Worm (Caenorhabditis elegans) whole organism, L2 larva: ENCODE results near the gene Y54G2A.73.
"Not testable (repeated sequence)": the region's sequence is repeated elsewhere in the genome, so short reads cannot be mapped to it uniquely, and the experiment has no call there.

Experiments used
- C34F6.9 ChIP-seq: fragments of 150-350 bp; optimal IDR thresholded peaks from 2 replicates; lab custom pipeline; 2014; ENCODE audit warnings: missing biosample characterization, missing genetic modification characterization
- Y55F3AM.14 ChIP-seq: fragments of 200-800 bp; sonication (Bioruptor generic); optimal IDR thresholded peaks from 2 replicates; lab custom pipeline; 2018; ENCODE audit warnings: mild to moderate bottlenecking, missing genetic modification characterization, missing compliant biosample characterization
- ZK546.5 ChIP-seq: sonication (generic microtip); optimal IDR thresholded peaks from 2 replicates; lab custom pipeline; 2017; ENCODE audit warnings: missing biosample characterization, missing genetic modification characterization
- aly-2 ChIP-seq: fragments of 150-350 bp; optimal IDR thresholded peaks from 2 replicates; lab custom pipeline; 2014; ENCODE audit warnings: missing biosample characterization, missing genetic modification characterization
- ama-1 ChIP-seq: fragments of 150-350 bp; optimal IDR thresholded peaks from 2 replicates; lab custom pipeline; 2018; ENCODE audit warnings: inconsistent platforms
- blmp-1 ChIP-seq: sonication (generic microtip); optimal IDR thresholded peaks from 2 replicates; lab custom pipeline; 2017; ENCODE audit warnings: missing genetic modification characterization, mild to moderate bottlenecking, missing compliant biosample characterization, antibody characterized with exemption, moderate library complexity; ENCODE audit not compliant: insufficient read depth
- ceh-82 ChIP-seq: fragments of 150-350 bp; optimal IDR thresholded peaks from 2 replicates; lab custom pipeline; 2014; ENCODE audit warnings: missing biosample characterization, missing genetic modification characterization
- crh-2 ChIP-seq: sonication (generic microtip); optimal IDR thresholded peaks from 2 replicates; lab custom pipeline; 2017; ENCODE audit warnings: missing biosample characterization, missing genetic modification characterization
- egl-27 ChIP-seq: sonication (generic microtip); optimal IDR thresholded peaks from 3 replicates; lab custom pipeline; 2017; ENCODE audit warnings: missing biosample characterization, missing genetic modification reagents, missing genetic modification characterization
- elt-1 ChIP-seq: fragments of 150-350 bp; optimal IDR thresholded peaks from 2 replicates; lab custom pipeline; 2014; ENCODE audit warnings: missing biosample characterization, missing genetic modification characterization
- elt-3 ChIP-seq: sonication (generic microtip); optimal IDR thresholded peaks from 2 replicates; lab custom pipeline; 2017; ENCODE audit warnings: missing biosample characterization, missing genetic modification characterization
- fos-1 ChIP-seq: fragments of 150-350 bp; optimal IDR thresholded peaks from 2 replicates; lab custom pipeline; 2014; ENCODE audit warnings: missing biosample characterization, missing genetic modification characterization
- gmeb-1 ChIP-seq: fragments of 150-350 bp; optimal IDR thresholded peaks from 2 replicates; lab custom pipeline; 2014; ENCODE audit warnings: missing biosample characterization, missing genetic modification characterization
- lin-11 ChIP-seq: fragments of 150-350 bp; sonication (generic microtip); optimal IDR thresholded peaks from 2 replicates; lab custom pipeline; 2014; ENCODE audit warnings: missing biosample characterization, missing genetic modification characterization, inconsistent platforms, mixed read lengths
- lin-13 ChIP-seq: fragments of 150-350 bp; optimal IDR thresholded peaks from 2 replicates; lab custom pipeline; 2014; ENCODE audit warnings: missing biosample characterization, missing genetic modification reagents, missing genetic modification characterization
- lin-39 ChIP-seq: fragments of 150-350 bp; optimal IDR thresholded peaks from 2 replicates; lab custom pipeline; 2014; ENCODE audit warnings: missing biosample characterization, missing genetic modification reagents, missing genetic modification characterization
- lsy-2 ChIP-seq, 2 experiments: fragments of 150-350 bp in 1 of 2; sonication (generic microtip) in 1 of 2; optimal IDR thresholded peaks; 2 replicates each; lab custom pipeline; 2014 to 2017; ENCODE audit warnings: missing biosample characterization in 2 of 2, missing genetic modification characterization in 2 of 2
- mab-5 ChIP-seq: fragments of 150-350 bp; optimal IDR thresholded peaks from 2 replicates; lab custom pipeline; 2014; ENCODE audit warnings: missing biosample characterization, missing genetic modification characterization
- mbf-1 ChIP-seq: sonication (generic microtip); optimal IDR thresholded peaks from 2 replicates; lab custom pipeline; 2017; ENCODE audit warnings: missing biosample characterization, missing genetic modification characterization
- mdl-1 ChIP-seq, 2 experiments: fragments of 150-350 bp in 1 of 2; sonication (generic microtip) in 1 of 2; optimal IDR thresholded peaks; 2 replicates each; lab custom pipeline; 2017; ENCODE audit warnings: missing biosample characterization in 2 of 2, missing genetic modification characterization in 2 of 2
- nhr-10 ChIP-seq: sonication (generic microtip); optimal IDR thresholded peaks from 2 replicates; lab custom pipeline; 2017; ENCODE audit warnings: missing biosample characterization, missing genetic modification characterization
- nhr-12 ChIP-seq: fragments of 150-350 bp; optimal IDR thresholded peaks from 2 replicates; lab custom pipeline; 2014; ENCODE audit warnings: missing biosample characterization, missing genetic modification characterization
- nhr-129 ChIP-seq: fragments of 150-350 bp; optimal IDR thresholded peaks from 2 replicates; lab custom pipeline; 2014; ENCODE audit warnings: missing biosample characterization, missing genetic modification characterization
- nhr-21 ChIP-seq: fragments of 150-350 bp; optimal IDR thresholded peaks from 2 replicates; lab custom pipeline; 2014; ENCODE audit warnings: missing biosample characterization, missing genetic modification characterization
- nhr-23 ChIP-seq: fragments of 150-350 bp; optimal IDR thresholded peaks from 2 replicates; lab custom pipeline; 2014; ENCODE audit warnings: missing biosample characterization, missing genetic modification reagents, missing genetic modification characterization
- nhr-237 ChIP-seq: fragments of 150-350 bp; optimal IDR thresholded peaks from 2 replicates; lab custom pipeline; 2014; ENCODE audit warnings: missing biosample characterization, missing genetic modification characterization
- nhr-25 ChIP-seq: fragments of 150-350 bp; sonication (generic microtip); optimal IDR thresholded peaks from 3 replicates; lab custom pipeline; 2014; ENCODE audit warnings: missing biosample characterization, missing genetic modification characterization
- nhr-77 ChIP-seq: fragments of 150-350 bp; optimal IDR thresholded peaks from 2 replicates; lab custom pipeline; 2014; ENCODE audit warnings: missing biosample characterization, missing genetic modification characterization
- peb-1 ChIP-seq: fragments of 150-350 bp; optimal IDR thresholded peaks from 2 replicates; lab custom pipeline; 2014; ENCODE audit warnings: missing biosample characterization, missing genetic modification characterization
- sem-4 ChIP-seq: fragments of 150-350 bp; optimal IDR thresholded peaks from 2 replicates; lab custom pipeline; 2014; ENCODE audit warnings: missing biosample characterization, missing genetic modification reagents, missing genetic modification characterization
- skn-1 ChIP-seq: sonication (generic microtip); optimal IDR thresholded peaks from 2 replicates; lab custom pipeline; 2017; ENCODE audit warnings: missing biosample characterization, missing genetic modification characterization
- sma-3 ChIP-seq: sonication (generic microtip); optimal IDR thresholded peaks from 2 replicates; lab custom pipeline; 2016; ENCODE audit warnings: missing genetic modification reagents, missing genetic modification characterization, missing compliant biosample characterization
- sma-9 ChIP-seq, 2 experiments: fragments of 150-350 bp in 1 of 2; sonication (generic microtip) in 1 of 2; optimal IDR thresholded peaks; 2 replicates each; lab custom pipeline; 2014 to 2016; ENCODE audit warnings: missing genetic modification characterization in 2 of 2, mild to moderate bottlenecking in 1 of 2, missing biosample characterization in 1 of 2, missing compliant biosample characterization in 1 of 2, missing genetic modification reagents in 1 of 2, moderate library complexity in 1 of 2
- snpc-4 ChIP-seq: fragments of 150-350 bp; optimal IDR thresholded peaks from 2 replicates; lab custom pipeline; 2014; ENCODE audit warnings: missing biosample characterization, missing genetic modification characterization
- unc-55 ChIP-seq: fragments of 150-350 bp; sonication (generic microtip); optimal IDR thresholded peaks from 3 replicates; lab custom pipeline; 2014; ENCODE audit warnings: missing biosample characterization, missing genetic modification reagents, missing genetic modification characterization
- unc-62 ChIP-seq: fragments of 150-350 bp; optimal IDR thresholded peaks from 2 replicates; lab custom pipeline; 2014; ENCODE audit warnings: missing biosample characterization, missing genetic modification reagents, missing genetic modification characterization
- zag-1 ChIP-seq: fragments of 150-350 bp; optimal IDR thresholded peaks from 2 replicates; lab custom pipeline; 2014; ENCODE audit warnings: missing biosample characterization, missing genetic modification characterization
- ztf-1 ChIP-seq: fragments of 200-800 bp; sonication (Bioruptor generic); conservative IDR thresholded peaks from 2 replicates; pipeline ENCODE4 v1.3.6; 2022; ENCODE audit warnings: missing genetic modification characterization, missing compliant biosample characterization
- ztf-11 ChIP-seq: sonication (generic microtip); optimal IDR thresholded peaks from 2 replicates; lab custom pipeline; 2017; ENCODE audit warnings: missing biosample characterization, missing genetic modification characterization
- ztf-4 ChIP-seq: fragments of 150-350 bp; optimal IDR thresholded peaks from 2 replicates; lab custom pipeline; 2014; ENCODE audit warnings: missing biosample characterization, missing genetic modification characterization

The Y54G2A.73 gene

DNA sequence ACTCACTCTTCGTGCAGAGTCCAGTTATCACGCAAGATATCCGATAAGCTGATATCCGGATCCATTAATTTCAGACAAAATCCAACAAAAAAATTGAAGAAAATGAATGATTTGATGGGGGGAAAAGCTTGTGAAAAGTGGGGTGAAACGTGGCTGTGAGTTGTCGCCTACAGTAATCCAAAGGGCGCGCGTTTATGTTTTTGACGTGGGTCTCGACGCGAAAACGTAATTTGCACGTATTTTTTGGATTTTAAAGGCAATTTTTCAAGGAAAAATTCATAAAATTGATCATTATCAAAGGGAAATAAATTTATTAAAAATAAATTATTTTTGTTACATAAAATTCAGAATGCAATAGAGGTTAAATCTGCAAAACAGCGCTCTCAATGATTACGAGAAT, at the start of gene Y54G2A.73:
Y54G2A.73 (minus strand) TSS at position 65 of the 400 bp plus-strand sequence.
- TF ChIP-seq nhr-237 (tag; lab: Kevin White, UChicago) (no peak), mdl-1 (tag; optimal IDR thresholded peaks at IDR 0.05; lab: Kevin White, UChicago) (no peak), skn-1 (tag; lab: Kevin White, UChicago) (no peak), Y55F3AM.14 (no peak)

- TF ChIP-seq elt-1 (no peak), ama-1 (lab: Kevin White, UChicago) (no peak), ZK546.5 (tag; lab: Kevin White, UChicago) (no peak), lin-11 (tag; lab: Kevin White, UChicago) (no peak), nhr-10 (no peak), aly-2 (no peak), ztf-11 (tag; lab: Kevin White, UChicago) (no peak), elt-3 (tag; lab: Kevin White, UChicago) (no peak), skn-1 (tag; lab: Kevin White, UChicago) (no peak), peb-1 (tag; lab: Kevin White, UChicago) (no peak), crh-2 (tag; lab: Kevin White, UChicago) (no peak), zag-1 (tag; lab: Kevin White, UChicago) (no peak), unc-55 (GFP tag; lab: Kevin White, UChicago) (no peak), sma-3 (GFP tag; lab: Kevin White, UChicago) (no peak), nhr-237 (tag; lab: Kevin White, UChicago) (no peak), nhr-12 (tag; lab: Kevin White, UChicago) (no peak), lin-13 (GFP tag; lab: Kevin White, UChicago) (no peak), mab-5 (tag; lab: Kevin White, UChicago) (no peak), nhr-25 (tag; lab: Kevin White, UChicago) (no peak)
These were observed 47.2 kb upstream of the Y54G2A.73 start for ce11 chrIV:3055848-3056247.

DNA sequence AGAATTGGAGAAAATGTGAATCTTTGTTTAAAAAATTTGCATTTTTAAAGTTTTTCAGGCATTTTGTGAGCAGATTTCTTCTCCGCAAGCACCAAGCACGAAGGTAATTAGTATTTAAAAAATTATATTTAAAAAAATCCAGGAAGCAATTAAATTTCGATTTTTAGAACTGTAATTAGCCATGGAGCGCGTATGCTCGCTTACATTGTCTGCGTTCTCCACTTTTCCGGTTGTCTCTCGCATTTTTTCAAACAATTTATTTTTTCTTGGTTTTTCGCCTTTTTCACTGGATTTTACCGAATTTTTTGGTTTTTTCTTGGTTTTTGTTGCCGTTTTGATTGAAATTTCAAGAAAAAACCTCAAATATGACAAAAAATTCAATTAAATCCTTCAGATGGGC, 46.6 kb upstream of the Y54G2A.73 start:
- TF ChIP-seq lin-13 (GFP tag; lab: Kevin White, UChicago) (peak; percentile 28), lsy-2 (tag; optimal IDR thresholded peaks at IDR 0.05; lab: Kevin White, UChicago) (peak in 1 of 2 experiments; percentile 69), C34F6.9 (tag; lab: Kevin White, UChicago) (peak; percentile 30), unc-55 (GFP tag; lab: Kevin White, UChicago) (peak; percentile 43), nhr-25 (tag; lab: Kevin White, UChicago) (no peak), ceh-82 (tag; lab: Kevin White, UChicago) (no peak)

ce11 chrIV:3053428-3053827, 44.7 kb upstream of the Y54G2A.73 start, which contains the start of gene ivph-3:
TSS of gene ivph-3 (plus strand) at chrIV:3053728.
- no peak for TF ChIP-seq nhr-77 (tag; lab: Kevin White, UChicago)
- TF ChIP-seq lsy-2 (tag; optimal IDR thresholded peaks at IDR 0.05; lab: Kevin White, UChicago) = no peak
- TF ChIP-seq nhr-23 (tag; lab: Kevin White, UChicago) = no peak
- TF ChIP-seq blmp-1 = no peak
- no peak for TF ChIP-seq egl-27

DNA sequence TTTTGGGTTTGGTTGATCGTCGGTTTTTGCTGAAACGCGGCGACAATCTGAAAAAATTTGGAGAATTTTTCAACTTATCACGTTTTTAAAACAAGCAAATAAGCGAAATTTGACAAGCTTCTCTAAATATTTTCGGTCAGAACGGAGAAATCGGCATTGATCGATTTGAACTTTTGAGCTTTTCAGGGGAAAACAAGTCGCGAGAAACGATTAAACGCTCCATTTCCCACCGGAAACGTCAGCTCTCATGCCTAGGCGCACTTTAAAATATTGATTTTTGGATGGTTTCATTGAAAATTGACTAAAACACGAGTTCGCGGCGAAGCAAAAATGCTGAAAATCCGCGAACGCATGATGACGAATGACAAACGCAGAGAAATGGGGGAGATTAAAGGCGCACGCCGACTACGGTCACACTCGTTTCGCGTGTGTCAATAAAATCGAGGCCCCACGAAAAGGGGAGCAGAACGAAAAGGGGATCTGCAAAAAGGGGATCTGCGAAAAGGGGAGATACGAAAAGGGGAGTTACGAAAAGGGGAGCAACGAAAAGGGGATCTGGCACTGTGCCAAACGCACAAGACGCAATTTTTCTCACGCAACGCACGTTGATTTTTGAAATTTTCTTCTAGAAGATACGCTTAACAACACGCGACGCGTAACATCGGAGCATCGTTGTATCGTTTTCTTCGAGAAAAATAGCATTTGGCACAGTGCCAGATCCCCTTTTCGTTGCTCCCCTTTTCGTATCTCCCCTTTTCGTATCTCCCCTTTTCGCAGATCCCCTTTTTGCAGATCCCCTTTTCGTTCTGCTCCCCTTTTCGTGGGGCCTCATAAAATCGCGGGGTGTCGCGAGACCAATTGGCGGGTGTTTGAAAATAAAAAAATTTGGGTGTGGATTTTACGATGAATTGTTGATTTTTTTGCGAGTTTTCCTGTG, 41.6 kb upstream of the Y54G2A.73 start, which contains the start of gene eel-1:
eel-1 (minus strand) TSS at position 51 of the 937 bp plus-strand sequence.
- TF ChIP-seq nhr-77 (tag; lab: Kevin White, UChicago) (peak; percentile 7), lin-11 (tag; lab: Kevin White, UChicago) (peak; percentile 75), ama-1 (lab: Kevin White, UChicago) (peak; percentile 61), fos-1 (tag; lab: Kevin White, UChicago) (peak; percentile 66), Y55F3AM.14 (peak; percentile 91), nhr-21 (peak; percentile 89), gmeb-1 (tag; lab: Kevin White, UChicago) (peak; percentile 92), lin-13 (GFP tag; lab: Kevin White, UChicago) (peak; percentile 97), blmp-1 (peak; percentile 28), unc-62 (GFP tag; lab: Kevin White, UChicago) (peak; percentile 29), ztf-1 (GFP tag; lab: Robert Waterston, UW) (0 out of 2 replicates have a peak, but pooled peaks have one; percentile 63), ZK546.5 (tag; lab: Kevin White, UChicago) (peak; percentile 79), nhr-129 (tag; lab: Kevin White, UChicago) (peak; percentile 82), mbf-1 (tag; lab: Kevin White, UChicago) (peak; percentile 6), snpc-4 (tag; lab: Kevin White, UChicago) (peak; percentile 35), zag-1 (tag; lab: Kevin White, UChicago) (peak; percentile 47), ztf-4 (tag; lab: Kevin White, UChicago) (peak; percentile 82), unc-55 (GFP tag; lab: Kevin White, UChicago) (peak; percentile 84), mab-5 (tag; lab: Kevin White, UChicago) (peak; percentile 96), sma-3 (GFP tag; lab: Kevin White, UChicago) (peak; percentile 98), mdl-1 (tag; optimal IDR thresholded peaks at IDR 0.05; lab: Kevin White, UChicago) (peak; percentile 21 to 72), nhr-10 (peak; percentile 60), sem-4 (tag; lab: Kevin White, UChicago) (peak; percentile 91), nhr-237 (tag; lab: Kevin White, UChicago) (peak; percentile 3), lin-39 (tag; lab: Kevin White, UChicago) (peak; percentile 63), sma-9 (GFP tag; optimal IDR thresholded peaks at IDR 0.05; lab: Kevin White, UChicago) (peak; percentile 95)
- TF ChIP-seq sma-9 (tag; optimal IDR thresholded peaks at IDR 0.05; lab: Kevin White, UChicago) = not testable (repeated sequence)
